Worm (Caenorhabditis elegans) whole organism, late embryonic: ENCODE results near the gene str-57.

Experiments used
- ama-1 ChIP-seq: fragments of 150-350 bp; optimal IDR thresholded peaks from 2 replicates; lab custom pipeline; 2014
- elt-2 ChIP-seq: sonication (generic microtip); optimal IDR thresholded peaks from 2 replicates; lab custom pipeline; 2016; ENCODE audit warnings: missing genetic modification reagents, missing genetic modification characterization, missing compliant biosample characterization
- lin-11 ChIP-seq: fragments of 200-800 bp; sonication (Bioruptor generic); optimal IDR thresholded peaks from 2 replicates; lab custom pipeline; 2018; ENCODE audit warnings: mild to moderate bottlenecking, missing genetic modification characterization, missing compliant biosample characterization
- pqm-1 ChIP-seq: sonication (generic microtip); optimal IDR thresholded peaks from 2 replicates; lab custom pipeline; 2016; ENCODE audit warnings: missing genetic modification characterization, missing compliant biosample characterization

- TF ChIP-seq ama-1 (lab: Kevin White, UChicago): no peak
- TF ChIP-seq lin-11 (tag; lab: Kevin White, UChicago): no peak
- no peak for TF ChIP-seq pqm-1
- TF ChIP-seq elt-2 (tag; lab: Kevin White, UChicago): no peak
These were observed 7.4 kb upstream of the str-57 start, which contains the start of gene srh-299 for ce11 chrV:15863042-15863441.
